Worm (Caenorhabditis elegans): Measurements from ENCODE around the gene C44E12.1.

The C44E12.1 gene

ce11 chrX:7614466-7614865 is 17.7 kb downstream of the C44E12.1 start:
- TF ChIP-seq W03F9.2 (tag; optimal IDR thresholded peaks at IDR 0.05) (no peak), him-1 (tag; optimal IDR thresholded peaks at IDR 0.05) (no peak), dao-5 (tag; optimal IDR thresholded peaks at IDR 0.05) (no peak)

ce11 chrX:7627351-7627750 is 30.6 kb downstream of the C44E12.1 start, which contains the start of gene nlp-61:
Gene nlp-61, plus strand, starts transcription at chrX:7627651.
- TF ChIP-seq him-1 (tag; optimal IDR thresholded peaks at IDR 0.05): no peak

- TF ChIP-seq him-1 (tag; optimal IDR thresholded peaks at IDR 0.05) (no peak), dao-5 (tag; optimal IDR thresholded peaks at IDR 0.05) (no peak), W03F9.2 (tag; optimal IDR thresholded peaks at IDR 0.05) (no peak)
Measured at ce11 chrX:7636037-7636436, 39.3 kb downstream of the C44E12.1 start.

- no peak for TF ChIP-seq dao-5 (tag; optimal IDR thresholded peaks at IDR 0.05)
- no peak for TF ChIP-seq him-1 (tag; optimal IDR thresholded peaks at IDR 0.05)
- TF ChIP-seq W03F9.2 (tag; optimal IDR thresholded peaks at IDR 0.05): no peak
Measured at ce11 chrX:7638790-7639189, 42.1 kb downstream of the C44E12.1 start.

ce11 chrX:7640391-7640790 is 43.7 kb downstream of the C44E12.1 start:
- TF ChIP-seq dao-5 (tag; optimal IDR thresholded peaks at IDR 0.05): no peak
- TF ChIP-seq him-1 (tag; optimal IDR thresholded peaks at IDR 0.05): no peak
- no peak for TF ChIP-seq W03F9.2 (tag; optimal IDR thresholded peaks at IDR 0.05)

- TF ChIP-seq him-1 (tag; optimal IDR thresholded peaks at IDR 0.05) (no peak), dao-5 (tag; optimal IDR thresholded peaks at IDR 0.05) (no peak), W03F9.2 (tag; optimal IDR thresholded peaks at IDR 0.05) (no peak)
Measured at ce11 chrX:7640811-7641210, 44.1 kb downstream of the C44E12.1 start.

ce11 chrX:7645313-7645712 is 48.6 kb downstream of the C44E12.1 start, which contains the start of gene F26A10.2:
Gene F26A10.2, minus strand, starts transcription at chrX:7645413.
- TF ChIP-seq dao-5 (tag; optimal IDR thresholded peaks at IDR 0.05) (no peak), W03F9.2 (tag; optimal IDR thresholded peaks at IDR 0.05) (no peak)

Measured in whole organism, L4/young adult.